Worm (Caenorhabditis elegans) whole organism, early embryonic: Measurements from ENCODE around the gene Y75B12A.2.

Experiments
- B0310.2 ChIP-seq: sonication (generic microtip); optimal IDR thresholded peaks from 2 replicates; lab custom pipeline; 2016; ENCODE audit warnings: mild to moderate bottlenecking, missing genetic modification characterization, missing compliant biosample characterization
- F13C5.2 ChIP-seq: sonication (generic microtip); optimal IDR thresholded peaks from 2 replicates; lab custom pipeline; 2017; ENCODE audit warnings: mild to moderate bottlenecking, missing genetic modification characterization, inconsistent platforms, missing compliant biosample characterization
- aly-1 ChIP-seq: sonication (generic microtip); optimal IDR thresholded peaks from 2 replicates; lab custom pipeline; 2016; ENCODE audit warnings: missing genetic modification characterization, missing compliant biosample characterization
- ama-1 ChIP-seq: fragments of 150-350 bp; optimal IDR thresholded peaks from 2 replicates; lab custom pipeline; 2014
- ceh-13 ChIP-seq: fragments of 200-800 bp; sonication (Bioruptor generic); optimal IDR thresholded peaks from 2 replicates; lab custom pipeline; 2018; ENCODE audit warnings: mild to moderate bottlenecking, missing genetic modification characterization, missing compliant biosample characterization
- ceh-36 ChIP-seq: sonication (generic microtip); optimal IDR thresholded peaks from 2 replicates; lab custom pipeline; 2016; ENCODE audit warnings: missing genetic modification characterization, inconsistent platforms, missing compliant biosample characterization
- ets-7 ChIP-seq: sonication (generic microtip); optimal IDR thresholded peaks from 2 replicates; lab custom pipeline; 2016; ENCODE audit warnings: missing genotype, missing genetic modification characterization, missing compliant biosample characterization
- flt-1 ChIP-seq: fragments of 200-800 bp; sonication (Bioruptor generic); IDR thresholded peaks from 2 replicates; pipeline ENCODE4 v1.3.6; 2022; ENCODE audit warnings: missing genetic modification characterization, missing compliant biosample characterization
- hmbx-1 ChIP-seq: sonication (generic microtip); optimal IDR thresholded peaks from 2 replicates; lab custom pipeline; 2016; ENCODE audit warnings: mild to moderate bottlenecking, missing genetic modification characterization, missing compliant biosample characterization
- hmg-4 ChIP-seq: fragments of 200-800 bp; sonication (Bioruptor generic); optimal IDR thresholded peaks from 2 replicates; lab custom pipeline; 2018; ENCODE audit warnings: mild to moderate bottlenecking, missing genetic modification characterization, missing compliant biosample characterization
- hnd-1 ChIP-seq: sonication (generic microtip); optimal IDR thresholded peaks from 2 replicates; lab custom pipeline; 2016; ENCODE audit warnings: missing genetic modification characterization, missing compliant biosample characterization
- pes-1 ChIP-seq: fragments of 200-800 bp; sonication (Bioruptor generic); IDR thresholded peaks from 2 replicates; pipeline ENCODE4 v1.3.6; 2022; ENCODE audit warnings: missing genetic modification reagents, missing genetic modification characterization, missing compliant biosample characterization
- scrt-1 ChIP-seq: fragments of 200-800 bp; sonication (Bioruptor generic); IDR thresholded peaks from 2 replicates; pipeline ENCODE4 v1.3.6; 2022; ENCODE audit warnings: missing genetic modification characterization, missing compliant biosample characterization
- sea-1 ChIP-seq: fragments of 200-800 bp; sonication (Bioruptor generic); conservative IDR thresholded peaks from 2 replicates; pipeline ENCODE4 v1.3.6; 2022; ENCODE audit warnings: missing genetic modification characterization, missing compliant biosample characterization
- tbx-11 ChIP-seq: fragments of 200-800 bp; sonication (Bioruptor generic); IDR thresholded peaks from 2 replicates; pipeline ENCODE4 v1.3.6; 2022; ENCODE audit warnings: missing genetic modification characterization, missing compliant biosample characterization
- tbx-37 ChIP-seq: fragments of 200-800 bp; sonication (Bioruptor generic); conservative IDR thresholded peaks from 2 replicates; pipeline ENCODE4 v1.3.6; 2022; ENCODE audit warnings: missing genetic modification reagents, missing genetic modification characterization, missing compliant biosample characterization
- tra-4 ChIP-seq: sonication (generic microtip); optimal IDR thresholded peaks from 2 replicates; lab custom pipeline; 2017; ENCODE audit warnings: missing genetic modification characterization, missing compliant biosample characterization

Y75B12A.2 gene

DNA sequence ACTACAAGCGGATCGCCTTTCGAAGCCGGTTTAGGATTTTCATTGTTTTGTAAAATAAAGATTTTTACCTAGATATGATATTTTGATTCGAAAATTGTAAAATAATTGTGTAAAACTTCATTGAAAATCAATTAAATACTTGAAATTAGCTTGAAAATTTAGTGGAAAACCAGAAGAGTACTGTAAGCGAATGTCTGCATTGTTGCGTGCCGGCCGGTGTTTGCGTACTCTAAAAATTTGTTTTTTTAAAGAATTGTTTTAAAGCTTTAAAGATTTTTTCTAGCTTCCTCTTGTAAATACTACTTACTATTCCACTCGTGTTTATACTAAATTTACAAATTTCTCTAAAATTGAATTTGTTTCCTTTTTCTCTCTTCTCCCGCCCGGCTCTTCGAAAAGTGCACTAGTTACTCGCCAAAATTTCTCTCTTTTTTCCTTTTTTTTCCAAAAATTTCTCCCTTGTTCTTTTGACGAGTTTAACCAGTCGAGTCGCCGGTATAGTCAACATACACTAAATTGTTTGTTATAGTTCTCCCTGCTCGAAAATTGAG is 39.9 kb upstream of the Y75B12A.2 start:
- no peak for TF ChIP-seq ets-7 (tag; lab: Kevin White, UChicago)

- TF ChIP-seq hmg-4 (GFP tag; lab: Kevin White, UChicago) (peak; percentile 53), aly-1 (tag; lab: Kevin White, UChicago) (peak; percentile 14), tbx-11 (GFP tag; lab: Robert Waterston, UW) (no peak)
Observed at ce11 chrV:15071015-15071810, 38.1 kb upstream of the Y75B12A.2 start, which contains the start of gene unc-76. unc-76 (plus strand) TSS chrV:15071760.

- TF ChIP-seq tbx-37 (GFP tag; lab: Robert Waterston, UW) (no peak), tbx-11 (GFP tag; lab: Robert Waterston, UW) (0 out of 2 replicates have a peak, but pooled peaks have one; percentile 24)
Observed at ce11 chrV:15072738-15073137, 36.6 kb upstream of the Y75B12A.2 start.

- TF ChIP-seq flt-1 (GFP tag; lab: Robert Waterston, UW) (no peak), F13C5.2 (tag; lab: Kevin White, UChicago) (no peak), tra-4 (tag; lab: Kevin White, UChicago) (no peak), tbx-11 (GFP tag; lab: Robert Waterston, UW) (no peak), hmbx-1 (no peak), hmg-4 (GFP tag; lab: Kevin White, UChicago) (no peak), ama-1 (lab: Kevin White, UChicago) (no peak), ets-7 (tag; lab: Kevin White, UChicago) (no peak), aly-1 (tag; lab: Kevin White, UChicago) (no peak), scrt-1 (GFP tag; lab: Robert Waterston, UW) (no peak), B0310.2 (no peak), ceh-36 (tag; lab: Kevin White, UChicago) (no peak), tbx-37 (GFP tag; lab: Robert Waterston, UW) (no peak), hnd-1 (tag; lab: Kevin White, UChicago) (no peak), ceh-13 (no peak), sea-1 (GFP tag; lab: Robert Waterston, UW) (no peak), pes-1 (GFP tag; lab: Robert Waterston, UW) (no peak)
Observed at ce11 chrV:15074907-15075306, 34.5 kb upstream of the Y75B12A.2 start.

DNA sequence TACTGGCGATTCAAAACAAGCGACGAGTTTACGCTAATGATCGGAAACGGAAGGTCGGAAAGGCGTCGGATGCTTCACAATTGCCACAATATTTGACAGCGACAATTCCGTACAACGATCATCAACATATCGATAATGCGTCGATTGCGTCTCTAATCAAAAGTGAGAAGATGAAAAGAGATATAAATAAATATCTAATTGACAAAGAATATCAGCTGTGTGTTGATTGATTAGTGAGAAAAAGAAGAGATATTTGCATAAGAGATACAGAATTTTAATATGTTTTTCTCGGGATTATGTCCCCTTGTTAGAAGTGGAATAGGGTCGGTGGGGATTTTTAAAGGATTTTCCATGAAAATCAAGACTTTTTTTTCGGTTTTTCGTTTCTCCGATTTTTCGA is 30.8 kb upstream of the Y75B12A.2 start:
- TF ChIP-seq scrt-1 (GFP tag; lab: Robert Waterston, UW) (no peak), ets-7 (tag; lab: Kevin White, UChicago) (no peak), hmbx-1 (no peak), B0310.2 (no peak), ceh-13 (no peak), hnd-1 (tag; lab: Kevin White, UChicago) (no peak), sea-1 (GFP tag; lab: Robert Waterston, UW) (no peak), tbx-11 (GFP tag; lab: Robert Waterston, UW) (no peak), pes-1 (GFP tag; lab: Robert Waterston, UW) (no peak), flt-1 (GFP tag; lab: Robert Waterston, UW) (no peak), tbx-37 (GFP tag; lab: Robert Waterston, UW) (no peak), ama-1 (lab: Kevin White, UChicago) (no peak), F13C5.2 (tag; lab: Kevin White, UChicago) (no peak), aly-1 (tag; lab: Kevin White, UChicago) (no peak), hmg-4 (GFP tag; lab: Kevin White, UChicago) (no peak), tra-4 (tag; lab: Kevin White, UChicago) (no peak), ceh-36 (tag; lab: Kevin White, UChicago) (no peak)

DNA sequence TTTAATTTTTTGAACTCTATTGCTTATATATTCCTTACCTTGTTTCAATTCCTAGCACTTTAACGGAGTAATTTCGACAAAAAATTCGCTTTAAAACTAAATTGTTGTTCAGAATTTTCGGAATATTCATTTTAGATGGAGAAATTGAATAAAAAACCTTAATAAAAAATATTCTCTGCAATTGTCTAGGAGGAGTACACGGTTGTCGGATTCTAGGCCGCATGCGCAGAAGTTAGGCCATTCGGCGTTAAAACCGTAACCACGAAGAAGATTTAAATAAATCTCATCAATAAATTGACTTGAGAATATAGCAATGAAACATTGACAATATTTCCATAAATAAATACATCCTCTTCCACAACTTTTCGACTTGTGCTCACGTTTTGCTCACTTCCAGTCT is 27.1 kb upstream of the Y75B12A.2 start, which contains the start of the genes C01G10.10 and C01G10.9:
Gene C01G10.10 (minus strand): TSS at position 151 of the 400 bp plus-strand sequence.
Gene C01G10.9 (plus strand): TSS at position 240 of the 400 bp plus-strand sequence.
- TF ChIP-seq F13C5.2 (tag; lab: Kevin White, UChicago) (peak; percentile 31), flt-1 (GFP tag; lab: Robert Waterston, UW) (no peak), ceh-13 (no peak), tra-4 (tag; lab: Kevin White, UChicago) (peak; percentile 4), sea-1 (GFP tag; lab: Robert Waterston, UW) (no peak), pes-1 (GFP tag; lab: Robert Waterston, UW) (no peak), tbx-37 (GFP tag; lab: Robert Waterston, UW) (peak; percentile 60), B0310.2 (no peak)

DNA sequence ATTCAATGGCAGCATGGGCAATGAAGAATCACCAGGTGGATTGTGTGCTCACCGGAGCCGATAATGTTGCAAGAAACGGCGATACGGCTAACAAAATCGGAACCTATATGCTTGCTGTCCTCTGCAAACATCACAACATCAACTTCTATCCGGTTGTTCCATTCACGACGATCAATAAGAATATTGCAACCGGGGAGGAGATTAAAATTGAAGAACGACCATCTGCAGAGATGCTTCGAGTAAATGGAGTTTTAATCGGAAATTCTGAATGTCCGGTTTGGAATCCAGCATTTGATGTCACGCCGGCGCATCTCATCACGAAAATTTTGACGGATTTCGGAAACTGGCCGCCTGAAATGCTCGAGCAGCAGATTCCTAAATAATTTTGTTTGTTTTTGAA is 25.7 kb upstream of the Y75B12A.2 start:
- TF ChIP-seq ceh-36 (tag; lab: Kevin White, UChicago) (no peak), B0310.2 (no peak), ceh-13 (no peak), ets-7 (tag; lab: Kevin White, UChicago) (no peak), tra-4 (tag; lab: Kevin White, UChicago) (no peak), aly-1 (tag; lab: Kevin White, UChicago) (no peak), sea-1 (GFP tag; lab: Robert Waterston, UW) (peak; percentile 62; the same call in 1 of the 2 replicates), scrt-1 (GFP tag; lab: Robert Waterston, UW) (no peak), flt-1 (GFP tag; lab: Robert Waterston, UW) (no peak)
